Worm (Caenorhabditis elegans): ENCODE results near the gene hlh-26.

ce11 chrII:5579236-5579635, 45.7 kb upstream of the hlh-26 start:
- TF ChIP-seq alr-1 (tag; optimal IDR thresholded peaks at IDR 0.05; ENCODE audit: borderline replicate concordance) (no peak), lin-15B (tag; optimal IDR thresholded peaks at IDR 0.05) (no peak), elt-3 (tag; optimal IDR thresholded peaks at IDR 0.05) (no peak), unc-62 (GFP tag; optimal IDR thresholded peaks at IDR 0.05) (no peak), ceh-82 (tag; optimal IDR thresholded peaks at IDR 0.05) (no peak), ztf-4 (tag; optimal IDR thresholded peaks at IDR 0.05) (no peak), nhr-12 (tag; optimal IDR thresholded peaks at IDR 0.05) (no peak), lin-39 (tag; optimal IDR thresholded peaks at IDR 0.05) (no peak), mdl-1 (tag; optimal IDR thresholded peaks at IDR 0.05) (no peak), aly-2 (tag; optimal IDR thresholded peaks at IDR 0.05) (no peak)
